Worm (Caenorhabditis elegans) whole organism, young adult: ENCODE measurements around the gene T26G10.5.
"Not testable (repeated sequence)": the region's sequence is repeated elsewhere in the genome, so short reads cannot be mapped to it uniquely, and the experiment has no call there.

ENCODE experiments used
- F52B5.7 ChIP-seq: sonication (generic microtip); optimal IDR thresholded peaks from 2 replicates; lab custom pipeline; 2016; ENCODE audit warnings: mild to moderate bottlenecking, missing genetic modification characterization, missing compliant biosample characterization
- ama-1 ChIP-seq, 3 experiments: fragments of 150-350 bp in 1 of 3; sonication (generic microtip) in 2 of 3; optimal IDR thresholded peaks; 2 replicates each; lab custom pipeline; 2014 to 2018; ENCODE audit warnings: missing biosample characterization in 2 of 3, missing genetic modification characterization in 2 of 3, missing genetic modification reagents in 2 of 3
- dpl-1 ChIP-seq: fragments of 150-350 bp; optimal IDR thresholded peaks from 2 replicates; lab custom pipeline; 2014; ENCODE audit warnings: missing biosample characterization, missing genetic modification reagents, missing genetic modification characterization
- fkh-3 ChIP-seq: sonication (generic microtip); optimal IDR thresholded peaks from 2 replicates; lab custom pipeline; 2016; ENCODE audit warnings: mild to moderate bottlenecking, missing genetic modification characterization, missing compliant biosample characterization
- snpc-4 ChIP-seq, 5 experiments: fragments of 150-350 bp in 1 of 5; sonication (generic microtip) in 4 of 5; optimal IDR thresholded peaks; 2 replicates each; lab custom pipeline; 2014 to 2018; ENCODE audit warnings: missing genetic modification characterization in 5 of 5, missing biosample characterization in 3 of 5, antibody characterized with exemption in 2 of 5, mild to moderate bottlenecking in 2 of 5, missing compliant biosample characterization in 2 of 5, missing genotype in 2 of 5, moderate library complexity in 2 of 5, missing genetic modification reagents in 1 of 5
- somi-1 ChIP-seq: fragments of 200-800 bp; sonication (Bioruptor generic); optimal IDR thresholded peaks from 2 replicates; lab custom pipeline; 2018; ENCODE audit warnings: mild to moderate bottlenecking, missing genetic modification characterization, missing compliant biosample characterization
- unc-62 ChIP-seq: fragments of 150-350 bp; optimal IDR thresholded peaks from 2 replicates; lab custom pipeline; 2014; ENCODE audit warnings: missing biosample characterization, missing genetic modification reagents, missing genetic modification characterization
- zfh-2 ChIP-seq: fragments of 200-800 bp; sonication (Bioruptor generic); conservative IDR thresholded peaks from 2 replicates; pipeline ENCODE4 v1.3.6; 2022; ENCODE audit warnings: missing genetic modification reagents, missing genetic modification characterization, missing compliant biosample characterization

DNA sequence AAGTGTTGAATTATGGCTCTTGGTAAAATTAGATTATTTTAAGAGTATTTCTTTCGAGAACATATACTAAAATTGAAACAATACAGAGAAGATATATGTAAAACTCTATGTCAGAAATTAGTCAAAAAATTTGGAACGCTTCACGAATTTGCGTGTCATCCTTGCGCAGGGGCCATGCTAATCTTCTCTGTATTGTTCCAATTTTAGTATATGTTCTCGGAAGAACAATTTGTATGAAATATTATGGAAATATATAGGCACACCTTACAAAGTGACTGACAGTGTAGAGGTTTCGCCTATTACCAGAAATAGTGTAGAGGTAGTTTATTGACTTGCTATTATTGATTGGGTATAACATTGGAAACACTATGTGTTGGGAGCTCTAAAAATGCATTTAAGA, 21.4 kb upstream of the T26G10.5 start:
- TF ChIP-seq ama-1 (optimal IDR thresholded peaks at IDR 0.05; lab: Kevin White, UChicago); ama-1 (GFP tag; optimal IDR thresholded peaks at IDR 0.05; lab: Kevin White, UChicago); fkh-3; F52B5.7 (tag; lab: Kevin White, UChicago); somi-1 (GFP tag; lab: Kevin White, UChicago); unc-62 (GFP tag; lab: Kevin White, UChicago); dpl-1; zfh-2 (GFP tag; lab: Robert Waterston, UW); snpc-4 (GFP tag; optimal IDR thresholded peaks at IDR 0.05; lab: Kevin White, UChicago): not testable (repeated sequence)
- TF ChIP-seq snpc-4 (tag; optimal IDR thresholded peaks at IDR 0.05; lab: Kevin White, UChicago), result peak in 2 of 4 experiments; percentile 82 to 88
